Worm (Caenorhabditis elegans) whole organism, late embryonic: ENCODE measurements around the gene nuo-1.

Experiments used
- C08G9.2 ChIP-seq: sonication (generic microtip); optimal IDR thresholded peaks from 2 replicates; lab custom pipeline; 2016; ENCODE audit warnings: mild to moderate bottlenecking, missing genetic modification characterization, moderate library complexity, missing compliant biosample characterization
- C38D4.7 ChIP-seq: fragments of 200-800 bp; sonication (Bioruptor generic); optimal IDR thresholded peaks from 2 replicates; lab custom pipeline; 2018; ENCODE audit warnings: mild to moderate bottlenecking, missing genetic modification characterization, moderate library complexity, missing compliant biosample characterization
- K02D7.2 ChIP-seq: sonication (generic microtip); optimal IDR thresholded peaks from 2 replicates; lab custom pipeline; 2017; ENCODE audit warnings: mild to moderate bottlenecking, missing genetic modification characterization, missing compliant biosample characterization
- K09A11.1 ChIP-seq: sonication (generic microtip); optimal IDR thresholded peaks from 2 replicates; lab custom pipeline; 2017; ENCODE audit warnings: antibody characterized with exemption, mild to moderate bottlenecking, missing genetic modification characterization, missing compliant biosample characterization; ENCODE audit not compliant: insufficient read depth
- T23F11.4 ChIP-seq: fragments of 200-800 bp; sonication (Bioruptor generic); optimal IDR thresholded peaks from 2 replicates; lab custom pipeline; 2018; ENCODE audit warnings: mild to moderate bottlenecking, missing genetic modification characterization, missing compliant biosample characterization
- ahr-1 ChIP-seq: sonication (generic microtip); optimal IDR thresholded peaks from 2 replicates; lab custom pipeline; 2016; ENCODE audit warnings: missing genetic modification characterization, missing compliant biosample characterization
- ceh-14 ChIP-seq: sonication (generic microtip); optimal IDR thresholded peaks from 2 replicates; lab custom pipeline; 2016; ENCODE audit warnings: missing genotype, missing genetic modification characterization, missing compliant biosample characterization
- ceh-18 ChIP-seq: sonication (generic microtip); optimal IDR thresholded peaks from 2 replicates; lab custom pipeline; 2016; ENCODE audit warnings: missing genetic modification characterization, missing compliant biosample characterization
- ceh-19 ChIP-seq: fragments of 200-800 bp; sonication (Bioruptor generic); optimal IDR thresholded peaks from 2 replicates; lab custom pipeline; 2018; ENCODE audit warnings: mild to moderate bottlenecking, missing genetic modification characterization, missing compliant biosample characterization
- ceh-2 ChIP-seq: sonication (generic microtip); optimal IDR thresholded peaks from 2 replicates; lab custom pipeline; 2016; ENCODE audit warnings: missing genotype, missing genetic modification characterization, missing compliant biosample characterization
- ceh-24 ChIP-seq: sonication (generic microtip); optimal IDR thresholded peaks from 2 replicates; lab custom pipeline; 2016; ENCODE audit warnings: mild to moderate bottlenecking, missing genetic modification characterization, missing compliant biosample characterization
- ceh-31 ChIP-seq: sonication (generic microtip); optimal IDR thresholded peaks from 2 replicates; lab custom pipeline; 2016; ENCODE audit warnings: missing genetic modification characterization, missing compliant biosample characterization
- ceh-34 ChIP-seq: sonication (generic microtip); optimal IDR thresholded peaks from 2 replicates; lab custom pipeline; 2016; ENCODE audit warnings: mild to moderate bottlenecking, missing genetic modification characterization, missing compliant biosample characterization
- ceh-45 ChIP-seq: fragments of 200-800 bp; sonication (Bioruptor generic); IDR thresholded peaks from 2 replicates; pipeline ENCODE4 v1.3.6; 2022; ENCODE audit warnings: missing genetic modification reagents, missing genetic modification characterization, missing compliant biosample characterization
- ceh-48 ChIP-seq: sonication (generic microtip); optimal IDR thresholded peaks from 2 replicates; lab custom pipeline; 2016; ENCODE audit warnings: missing genetic modification characterization, inconsistent platforms, missing compliant biosample characterization
- ceh-9 ChIP-seq: sonication (generic microtip); optimal IDR thresholded peaks from 2 replicates; lab custom pipeline; 2016; ENCODE audit warnings: mild to moderate bottlenecking, missing genetic modification characterization, inconsistent platforms, missing compliant biosample characterization
- dve-1 ChIP-seq: sonication (generic microtip); optimal IDR thresholded peaks from 2 replicates; lab custom pipeline; 2017; ENCODE audit warnings: antibody characterized with exemption, mild to moderate bottlenecking, missing genetic modification characterization, missing compliant biosample characterization
- elt-2 ChIP-seq: sonication (generic microtip); optimal IDR thresholded peaks from 2 replicates; lab custom pipeline; 2016; ENCODE audit warnings: missing genetic modification reagents, missing genetic modification characterization, missing compliant biosample characterization
- ets-4 ChIP-seq: sonication (generic microtip); optimal IDR thresholded peaks from 2 replicates; lab custom pipeline; 2016; ENCODE audit warnings: missing genetic modification characterization, missing compliant biosample characterization
- eyg-1 ChIP-seq: sonication (generic microtip); optimal IDR thresholded peaks from 2 replicates; lab custom pipeline; 2016; ENCODE audit warnings: missing genotype, missing genetic modification characterization, missing compliant biosample characterization
- fax-1 ChIP-seq: sonication (generic microtip); optimal IDR thresholded peaks from 2 replicates; lab custom pipeline; 2016; ENCODE audit warnings: missing genotype, missing genetic modification characterization, missing compliant biosample characterization
- fkh-10 ChIP-seq: fragments of 150-350 bp; optimal IDR thresholded peaks from 2 replicates; lab custom pipeline; 2014; ENCODE audit warnings: missing biosample characterization, missing genetic modification reagents, missing genetic modification characterization
- gmeb-2 ChIP-seq: sonication (generic microtip); optimal IDR thresholded peaks from 2 replicates; lab custom pipeline; 2016; ENCODE audit warnings: missing genetic modification characterization, inconsistent platforms, missing compliant biosample characterization
- hlh-15 ChIP-seq: sonication (generic microtip); optimal IDR thresholded peaks from 2 replicates; lab custom pipeline; 2016; ENCODE audit warnings: missing genetic modification characterization, missing compliant biosample characterization
- hlh-30 ChIP-seq: sonication (generic microtip); optimal IDR thresholded peaks from 2 replicates; lab custom pipeline; 2017; ENCODE audit warnings: antibody characterized with exemption, missing genetic modification characterization, missing compliant biosample characterization; ENCODE audit not compliant: insufficient read depth
- hlh-6 ChIP-seq: sonication (generic microtip); optimal IDR thresholded peaks from 2 replicates; lab custom pipeline; 2016; ENCODE audit warnings: missing genotype, missing genetic modification characterization, missing compliant biosample characterization
- hlh-8 ChIP-seq: sonication (generic microtip); optimal IDR thresholded peaks from 2 replicates; lab custom pipeline; 2016; ENCODE audit warnings: missing genotype, missing genetic modification characterization, missing compliant biosample characterization
- lin-11 ChIP-seq: fragments of 200-800 bp; sonication (Bioruptor generic); optimal IDR thresholded peaks from 2 replicates; lab custom pipeline; 2018; ENCODE audit warnings: mild to moderate bottlenecking, missing genetic modification characterization, missing compliant biosample characterization
- nfya-1 ChIP-seq: sonication (generic microtip); optimal IDR thresholded peaks from 2 replicates; lab custom pipeline; 2017; ENCODE audit warnings: missing genetic modification characterization, mild to moderate bottlenecking, missing compliant biosample characterization, antibody characterized with exemption, moderate library complexity
- nhr-11 ChIP-seq: fragments of 150-350 bp; optimal IDR thresholded peaks from 2 replicates; lab custom pipeline; 2014; ENCODE audit warnings: missing biosample characterization, missing genetic modification characterization
- nhr-232 ChIP-seq: sonication (generic microtip); optimal IDR thresholded peaks from 2 replicates; lab custom pipeline; 2016; ENCODE audit warnings: missing genetic modification characterization, missing compliant biosample characterization
- odd-2 ChIP-seq: sonication (generic microtip); optimal IDR thresholded peaks from 2 replicates; lab custom pipeline; 2017; ENCODE audit warnings: antibody characterized with exemption, mild to moderate bottlenecking, missing genetic modification characterization, missing compliant biosample characterization
- pag-3 ChIP-seq: sonication (generic microtip); optimal IDR thresholded peaks from 2 replicates; lab custom pipeline; 2016; ENCODE audit warnings: missing compliant biosample characterization, missing genetic modification characterization, borderline replicate concordance
- pat-9 ChIP-seq: fragments of 200-800 bp; sonication (Bioruptor generic); optimal IDR thresholded peaks from 2 replicates; lab custom pipeline; 2018; ENCODE audit warnings: mild to moderate bottlenecking, missing genetic modification characterization, moderate library complexity, missing compliant biosample characterization
- pax-1 ChIP-seq: fragments of 150-350 bp; optimal IDR thresholded peaks from 2 replicates; lab custom pipeline; 2014; ENCODE audit warnings: missing biosample characterization, missing genetic modification characterization
- pha-2 ChIP-seq: sonication (generic microtip); optimal IDR thresholded peaks from 2 replicates; lab custom pipeline; 2017; ENCODE audit warnings: mild to moderate bottlenecking, missing genetic modification characterization, missing compliant biosample characterization
- pha-4 ChIP-seq: fragments of 150-350 bp; optimal IDR thresholded peaks from 2 replicates; lab custom pipeline; 2018; ENCODE audit warnings: missing biosample characterization, missing genetic modification reagents, missing genetic modification characterization
- pqm-1 ChIP-seq: sonication (generic microtip); optimal IDR thresholded peaks from 2 replicates; lab custom pipeline; 2016; ENCODE audit warnings: missing genetic modification characterization, missing compliant biosample characterization
- pros-1 ChIP-seq: fragments of 150-350 bp; optimal IDR thresholded peaks from 2 replicates; lab custom pipeline; 2014; ENCODE audit warnings: missing biosample characterization, missing genetic modification reagents, missing genetic modification characterization
- rnt-1 ChIP-seq: sonication (generic microtip); optimal IDR thresholded peaks from 2 replicates; lab custom pipeline; 2016; ENCODE audit warnings: missing genetic modification characterization, missing compliant biosample characterization
- sdc-2 ChIP-seq: sonication (generic microtip); optimal IDR thresholded peaks from 2 replicates; lab custom pipeline; 2016; ENCODE audit warnings: missing genotype, missing genetic modification characterization, missing compliant biosample characterization
- sox-4 ChIP-seq: sonication (generic microtip); optimal IDR thresholded peaks from 2 replicates; lab custom pipeline; 2017; ENCODE audit warnings: mild to moderate bottlenecking, missing genetic modification characterization, inconsistent platforms, missing compliant biosample characterization
- tbx-2 ChIP-seq: sonication (generic microtip); optimal IDR thresholded peaks from 2 replicates; lab custom pipeline; 2016; ENCODE audit warnings: missing genetic modification characterization, missing compliant biosample characterization
- tbx-7 ChIP-seq: sonication (generic microtip); optimal IDR thresholded peaks from 2 replicates; lab custom pipeline; 2016; ENCODE audit warnings: missing genotype, missing genetic modification characterization, missing compliant biosample characterization
- ttx-3 ChIP-seq: sonication (generic microtip); optimal IDR thresholded peaks from 2 replicates; lab custom pipeline; 2016; ENCODE audit warnings: missing genetic modification reagents, missing genetic modification characterization, missing compliant biosample characterization
- unc-42 ChIP-seq: sonication (generic microtip); optimal IDR thresholded peaks from 2 replicates; lab custom pipeline; 2016; ENCODE audit warnings: missing genotype, missing genetic modification characterization, missing compliant biosample characterization
- unc-55 ChIP-seq: sonication (generic microtip); optimal IDR thresholded peaks from 2 replicates; lab custom pipeline; 2017; ENCODE audit warnings: missing biosample characterization, missing genetic modification reagents, missing genetic modification characterization
- unc-86 ChIP-seq: sonication (generic microtip); optimal IDR thresholded peaks from 2 replicates; lab custom pipeline; 2016; ENCODE audit warnings: missing genetic modification characterization, missing compliant biosample characterization
- zip-5 ChIP-seq: sonication (generic microtip); optimal IDR thresholded peaks from 2 replicates; lab custom pipeline; 2016; ENCODE audit warnings: missing genetic modification characterization, missing compliant biosample characterization

The nuo-1 gene

ce11 chrII:11097154-11097887 is at the start of gene nuo-1, which contains the start of gene rpl-36.A:
TSS of gene nuo-1 (plus strand) at chrII:11097837.
TSS of gene rpl-36.A (minus strand) at chrII:11097204.
- TF ChIP-seq hlh-6 (no peak), unc-86 (no peak), zip-5 (tag; lab: Kevin White, UChicago) (no peak), ceh-9 (tag; lab: Kevin White, UChicago) (no peak), ceh-31 (tag; lab: Kevin White, UChicago) (peak; percentile 68), nfya-1 (tag; lab: Kevin White, UChicago) (peak; percentile 87), unc-55 (GFP tag; lab: Kevin White, UChicago) (peak; percentile 62), hlh-15 (no peak), dve-1 (tag; lab: Kevin White, UChicago) (peak; percentile 42), eyg-1 (tag; lab: Kevin White, UChicago) (no peak), pqm-1 (tag; lab: Kevin White, UChicago) (no peak), fkh-10 (no peak), hlh-30 (peak; percentile 20), elt-2 (tag; lab: Kevin White, UChicago) (peak; percentile 24), ceh-19 (no peak), gmeb-2 (no peak), ceh-2 (tag; lab: Kevin White, UChicago) (no peak), ceh-18 (peak; percentile 60), nhr-11 (tag; lab: Kevin White, UChicago) (no peak), sdc-2 (no peak), pha-2 (no peak), fax-1 (tag; lab: Kevin White, UChicago) (no peak), C08G9.2 (tag; lab: Kevin White, UChicago) (no peak), pax-1 (tag; lab: Kevin White, UChicago) (no peak), ceh-48 (tag; lab: Kevin White, UChicago) (no peak), ceh-45 (GFP tag; lab: Robert Waterston, UW) (no peak), K02D7.2 (tag; lab: Kevin White, UChicago) (no peak), unc-42 (tag; lab: Kevin White, UChicago) (peak; percentile 49), pha-4 (tag; lab: Kevin White, UChicago) (no peak), ets-4 (tag; lab: Kevin White, UChicago) (no peak), pag-3 (tag; lab: Kevin White, UChicago) (no peak), odd-2 (tag; lab: Kevin White, UChicago) (no peak), ceh-34 (tag; lab: Kevin White, UChicago) (peak; percentile 51), pros-1 (tag; lab: Kevin White, UChicago) (no peak), sox-4 (tag; lab: Kevin White, UChicago) (no peak), rnt-1 (peak; percentile 37), ttx-3 (tag; lab: Kevin White, UChicago) (no peak), ahr-1 (no peak), tbx-7 (tag; lab: Kevin White, UChicago) (no peak), pat-9 (no peak), hlh-8 (tag; lab: Kevin White, UChicago) (no peak), tbx-2 (no peak), lin-11 (tag; lab: Kevin White, UChicago) (no peak)

ce11 chrII:11048930-11049329 is 48.7 kb upstream of the nuo-1 start, which contains the start of gene F33A8.4:
TSS of gene F33A8.4 (minus strand) at chrII:11049030.
- TF ChIP-seq C38D4.7 (GFP tag; lab: Kevin White, UChicago) (no peak), ceh-31 (tag; lab: Kevin White, UChicago) (no peak), pqm-1 (tag; lab: Kevin White, UChicago) (no peak), nfya-1 (tag; lab: Kevin White, UChicago) (no peak), nhr-232 (tag; lab: Kevin White, UChicago) (no peak), nhr-11 (tag; lab: Kevin White, UChicago) (no peak), elt-2 (tag; lab: Kevin White, UChicago) (no peak), ceh-24 (tag; lab: Kevin White, UChicago) (no peak), ceh-14 (tag; lab: Kevin White, UChicago) (no peak), ahr-1 (no peak), fkh-10 (no peak), rnt-1 (no peak), K09A11.1 (tag; lab: Kevin White, UChicago) (no peak), T23F11.4 (no peak), eyg-1 (tag; lab: Kevin White, UChicago) (no peak), hlh-30 (no peak), pha-2 (no peak)
